Fruit fly (Drosophila melanogaster) whole organism, embryonic: ENCODE data around the gene Cip4.
A peak's percentile ranks its signal among the peaks of the same experiment; 100 is the strongest.

Experiments used
- Abd-B ChIP-seq: fragments of 200-800 bp; sonication (Bioruptor generic); optimal IDR thresholded peaks from 2 replicates; lab custom pipeline; 2018; ENCODE audit warnings: missing biosample characterization, mild to moderate bottlenecking, missing genetic modification characterization, moderate library complexity
- Ada2b ChIP-seq: fragments of 200-800 bp; sonication (Bioruptor generic); IDR thresholded peaks from 2 replicates; pipeline ENCODE4 v1.3.6; 2022; ENCODE audit warnings: missing biosample characterization, missing genetic modification characterization
- Adf1 ChIP-seq: fragments of 200-800 bp; sonication (Bioruptor generic); IDR thresholded peaks from 2 replicates; pipeline ENCODE4 v1.3.6; 2022; ENCODE audit warnings: missing biosample characterization, missing genetic modification characterization
- Asciz ChIP-seq: fragments of 200-800 bp; sonication (Bioruptor generic); optimal IDR thresholded peaks from 2 replicates; lab custom pipeline; 2017; ENCODE audit warnings: missing biosample characterization, mild to moderate bottlenecking, missing genetic modification characterization, missing genetic modification reagents
- Atf-2 ChIP-seq: fragments of 200-800 bp; sonication (Bioruptor generic); optimal IDR thresholded peaks from 2 replicates; lab custom pipeline; 2016; ENCODE audit warnings: missing biosample characterization, missing genetic modification characterization
- B-H2 ChIP-seq: fragments of 200-800 bp; sonication (Bioruptor generic); optimal IDR thresholded peaks from 2 replicates; lab custom pipeline; 2018; ENCODE audit warnings: missing biosample characterization, mild to moderate bottlenecking, missing genetic modification characterization
- CG11504 ChIP-seq: fragments of 200-800 bp; sonication (Bioruptor generic); optimal IDR thresholded peaks from 3 replicates; lab custom pipeline; 2019; ENCODE audit warnings: missing biosample characterization, mild to moderate bottlenecking, missing genetic modification characterization, moderate library complexity
- CG11696 ChIP-seq: fragments of 200-800 bp; sonication (Bioruptor generic); IDR thresholded peaks from 2 replicates; pipeline ENCODE4 v1.3.6; 2022; ENCODE audit warnings: missing biosample characterization, missing genetic modification characterization
- CG11723 ChIP-seq: fragments of 200-800 bp; sonication (Bioruptor generic); optimal IDR thresholded peaks from 2 replicates; lab custom pipeline; 2017; ENCODE audit warnings: missing biosample characterization, mild to moderate bottlenecking, missing genetic modification characterization
- CG12299 ChIP-seq: fragments of 200-800 bp; sonication (Bioruptor generic); optimal IDR thresholded peaks from 2 replicates; lab custom pipeline; 2018; ENCODE audit warnings: missing biosample characterization, mild to moderate bottlenecking, missing genetic modification characterization
- CG17612 ChIP-seq: fragments of 200-800 bp; sonication (Bioruptor generic); IDR thresholded peaks from 2 replicates; pipeline ENCODE4 v1.3.6; 2022; ENCODE audit warnings: missing biosample characterization, missing genetic modification characterization
- CG1792 ChIP-seq: fragments of 200-800 bp; sonication (Bioruptor generic); optimal IDR thresholded peaks from 2 replicates; lab custom pipeline; 2016; ENCODE audit warnings: missing biosample characterization, missing genetic modification characterization
- CG18599 ChIP-seq: fragments of 200-800 bp; sonication (Bioruptor generic); optimal IDR thresholded peaks from 3 replicates; lab custom pipeline; 2017; ENCODE audit warnings: missing biosample characterization, missing genetic modification characterization, mild to moderate bottlenecking, moderate library complexity, missing genetic modification reagents
- CG18764 ChIP-seq: fragments of 200-800 bp; sonication (Bioruptor generic); optimal IDR thresholded peaks from 3 replicates; lab custom pipeline; 2016; ENCODE audit warnings: missing biosample characterization, missing genetic modification characterization
- CG32532 ChIP-seq: fragments of 200-800 bp; sonication (Bioruptor generic); IDR thresholded peaks from 2 replicates; pipeline ENCODE4 v1.3.6; 2022; ENCODE audit warnings: missing biosample characterization, missing genetic modification characterization
- CG4404 ChIP-seq: fragments of 200-800 bp; sonication (Bioruptor generic); IDR thresholded peaks from 2 replicates; pipeline ENCODE4 v1.3.6; 2022; ENCODE audit warnings: missing biosample characterization, missing genetic modification characterization
- CG6654 ChIP-seq: fragments of 200-800 bp; sonication (Bioruptor generic); optimal IDR thresholded peaks from 2 replicates; lab custom pipeline; 2017; ENCODE audit warnings: missing biosample characterization, mild to moderate bottlenecking, missing genetic modification characterization
- CG7928 ChIP-seq: fragments of 200-800 bp; sonication (Bioruptor generic); optimal IDR thresholded peaks from 2 replicates; lab custom pipeline; 2017; ENCODE audit warnings: missing biosample characterization, mild to moderate bottlenecking, missing genetic modification characterization
- Dfd ChIP-seq, 2 experiments: fragments of >200 bp; optimal IDR thresholded peaks; 2 replicates each; lab custom pipeline; 2017; ENCODE audit warnings: missing biosample characterization in 2 of 2, missing genetic modification characterization in 2 of 2
- E2f1 ChIP-seq: fragments of 200-800 bp; sonication (Bioruptor generic); IDR thresholded peaks from 2 replicates; pipeline ENCODE4 v1.3.6; 2022; ENCODE audit warnings: missing biosample characterization, missing genetic modification characterization
- Gsc ChIP-seq: fragments of 200-800 bp; sonication (Bioruptor generic); IDR thresholded peaks from 2 replicates; pipeline ENCODE4 v1.3.6; 2022; ENCODE audit warnings: missing biosample characterization, missing genetic modification characterization
- Hr39 ChIP-seq: fragments of >200 bp; optimal IDR thresholded peaks from 2 replicates; lab custom pipeline; 2017
- Lhr ChIP-seq: fragments of 200-800 bp; sonication (Bioruptor generic); optimal IDR thresholded peaks from 3 replicates; lab custom pipeline; 2017; ENCODE audit warnings: mild to moderate bottlenecking, missing biosample characterization, missing genetic modification reagents, missing genetic modification characterization
- Mes4 ChIP-seq: fragments of 200-800 bp; sonication (Bioruptor generic); optimal IDR thresholded peaks from 2 replicates; lab custom pipeline; 2016; ENCODE audit warnings: missing biosample characterization, missing genetic modification characterization
- Ptx1 ChIP-seq: fragments of 200-800 bp; sonication (Bioruptor generic); IDR thresholded peaks from 2 replicates; pipeline ENCODE4 v1.3.6; 2022; ENCODE audit warnings: missing biosample characterization, missing genetic modification characterization
- Sox100B ChIP-seq: fragments of 200-800 bp; sonication (Bioruptor generic); optimal IDR thresholded peaks from 3 replicates; lab custom pipeline; 2018; ENCODE audit warnings: missing biosample characterization, mild to moderate bottlenecking, missing genetic modification characterization
- Trl ChIP-seq, 3 experiments: fragments of >200 bp in 2 of 3; fragments of 200-800 bp in 1 of 3; sonication (Bioruptor generic) in 1 of 3; optimal IDR thresholded peaks; 2 replicates in 1 of 3; 3 replicates in 2 of 3; lab custom pipeline; 2016 to 2017; ENCODE audit warnings: missing biosample characterization in 1 of 3, missing genetic modification characterization in 1 of 3
- Xrp1 ChIP-seq: fragments of 200-800 bp; sonication (Bioruptor generic); IDR thresholded peaks from 2 replicates; pipeline ENCODE4 v1.3.6; 2022; ENCODE audit warnings: missing biosample characterization, missing genetic modification characterization
- abd-A ChIP-seq: fragments of 200-800 bp; sonication (Bioruptor generic); optimal IDR thresholded peaks from 3 replicates; lab custom pipeline; 2019; ENCODE audit warnings: missing biosample characterization, mild to moderate bottlenecking, missing genetic modification characterization, moderate library complexity
- aop ChIP-seq: fragments of 200-800 bp; sonication (Bioruptor generic); IDR thresholded peaks from 2 replicates; pipeline ENCODE4 v1.3.6; 2022; ENCODE audit warnings: missing biosample characterization, missing genetic modification characterization
- az2 ChIP-seq: fragments of 200-800 bp; sonication (Bioruptor generic); optimal IDR thresholded peaks from 3 replicates; lab custom pipeline; 2016; ENCODE audit warnings: missing biosample characterization, missing genetic modification characterization
- cad ChIP-seq: fragments of >200 bp; optimal IDR thresholded peaks from 2 replicates; lab custom pipeline; 2017; ENCODE audit warnings: missing biosample characterization, missing genetic modification characterization
- cas ChIP-seq: fragments of 200-800 bp; sonication (Bioruptor generic); IDR thresholded peaks from 2 replicates; pipeline ENCODE4 v1.3.6; 2022; ENCODE audit warnings: missing biosample characterization, missing genetic modification characterization
- cato ChIP-seq: fragments of 200-800 bp; sonication (Bioruptor generic); optimal IDR thresholded peaks from 2 replicates; lab custom pipeline; 2016; ENCODE audit warnings: missing biosample characterization, missing genetic modification characterization, borderline replicate concordance
- croc ChIP-seq: fragments of 200-800 bp; sonication (Bioruptor generic); conservative IDR thresholded peaks from 3 replicates; pipeline ENCODE4 v1.3.6; 2022; ENCODE audit warnings: missing biosample characterization, missing genetic modification characterization
- danr ChIP-seq: fragments of 200-800 bp; sonication (Bioruptor generic); IDR thresholded peaks from 2 replicates; pipeline ENCODE4 v1.3.6; 2022; ENCODE audit warnings: missing biosample characterization, missing genetic modification characterization
- dm ChIP-seq: fragments of 200-800 bp; sonication (Bioruptor generic); optimal IDR thresholded peaks from 3 replicates; lab custom pipeline; 2016; ENCODE audit warnings: missing biosample characterization, missing genetic modification characterization
- dmrt11E ChIP-seq: fragments of 200-800 bp; sonication (Bioruptor generic); optimal IDR thresholded peaks from 3 replicates; lab custom pipeline; 2018; ENCODE audit warnings: missing biosample characterization, mild to moderate bottlenecking, missing genetic modification characterization, moderate library complexity
- esg ChIP-seq: fragments of 200-800 bp; sonication (Bioruptor generic); conservative IDR thresholded peaks from 2 replicates; pipeline ENCODE4 v1.3.6; 2022; ENCODE audit warnings: missing biosample characterization, missing genetic modification characterization
- gcm ChIP-seq: fragments of 200-800 bp; sonication (Bioruptor generic); optimal IDR thresholded peaks from 2 replicates; lab custom pipeline; 2019; ENCODE audit warnings: missing biosample characterization, mild to moderate bottlenecking, missing genetic modification characterization, moderate library complexity
- hkb ChIP-seq, 2 experiments: fragments of 200-800 bp in 1 of 2; fragments of >200 bp in 1 of 2; sonication (Bioruptor generic) in 1 of 2; IDR thresholded peaks in 1 of 2; optimal IDR thresholded peaks in 1 of 2; 2 replicates each; pipeline versions ENCODE4 v1.3.6 to Lab custom; 2017 to 2022; ENCODE audit warnings: missing biosample characterization in 1 of 2, missing genetic modification characterization in 1 of 2
- inv ChIP-seq: fragments of 200-800 bp; sonication (Bioruptor generic); IDR thresholded peaks from 2 replicates; pipeline ENCODE4 v1.3.6; 2022; ENCODE audit warnings: missing biosample characterization, missing genetic modification characterization; ENCODE audit not compliant: partially characterized antibody
- mam ChIP-seq: fragments of 200-800 bp; sonication (Bioruptor generic); optimal IDR thresholded peaks from 3 replicates; lab custom pipeline; 2016; ENCODE audit warnings: missing biosample characterization, missing genetic modification characterization
- mld ChIP-seq: fragments of 200-800 bp; sonication (Bioruptor generic); IDR thresholded peaks from 3 replicates; pipeline ENCODE4 v1.3.6; 2022; ENCODE audit warnings: missing biosample characterization, missing genetic modification characterization; ENCODE audit not compliant: partially characterized antibody
- peb ChIP-seq: fragments of 200-800 bp; sonication (Bioruptor generic); IDR thresholded peaks from 2 replicates; pipeline ENCODE4 v1.3.6; 2022; ENCODE audit warnings: missing biosample characterization, missing genetic modification characterization
- ranshi ChIP-seq: fragments of 200-800 bp; sonication (Bioruptor generic); IDR thresholded peaks from 2 replicates; pipeline ENCODE4 v1.3.6; 2022; ENCODE audit warnings: missing biosample characterization, missing genetic modification characterization
- sqz ChIP-seq: fragments of 200-800 bp; sonication (Bioruptor generic); optimal IDR thresholded peaks from 3 replicates; lab custom pipeline; 2018; ENCODE audit warnings: missing biosample characterization, mild to moderate bottlenecking, missing genetic modification characterization
- trem ChIP-seq: fragments of 200-800 bp; optimal IDR thresholded peaks from 3 replicates; lab custom pipeline; 2019; ENCODE audit warnings: missing biosample characterization, mild to moderate bottlenecking, missing genetic modification characterization, moderate library complexity
- wdn ChIP-seq: fragments of 200-800 bp; sonication (Bioruptor generic); IDR thresholded peaks from 2 replicates; pipeline ENCODE4 v1.3.6; 2022; ENCODE audit warnings: missing biosample characterization, missing genetic modification characterization
- zfh1 ChIP-seq: fragments of 200-800 bp; sonication (Bioruptor generic); IDR thresholded peaks from 3 replicates; pipeline ENCODE4 v1.3.6; 2022; ENCODE audit warnings: missing biosample characterization, missing genetic modification characterization

Gene Cip4

dm6 chr3L:4406653-4407257 lies 42.9 kb upstream of the Cip4 start, which contains the start of gene TP53INP (continued):
- peak; percentile 57; the same call in 1 of the 2 replicates for TF ChIP-seq danr (GFP tag; lab: Robert Waterston, UW)
- TF ChIP-seq Trl (optimal IDR thresholded peaks at IDR 0.05; lab: Kevin White, UChicago), result peak; percentile 52 to 59
- peak; percentile 75 for TF ChIP-seq Trl (GFP tag; optimal IDR thresholded peaks at IDR 0.05; lab: Kevin White, UChicago)
- peak; percentile 91 for TF ChIP-seq dmrt11E (tag; lab: Kevin White, UChicago)
- TF ChIP-seq CG7928 (GFP tag; lab: Kevin White, UChicago), result peak; percentile 31
- TF ChIP-seq CG11723 (GFP tag; lab: Kevin White, UChicago), result peak; percentile 80
- peak; percentile 70 for TF ChIP-seq Mes4 (GFP tag; lab: Kevin White, UChicago)
- peak; percentile 93 for TF ChIP-seq Sox100B
- TF ChIP-seq dm (GFP tag; lab: Kevin White, UChicago), result peak; percentile 63
- peak; percentile 81 for TF ChIP-seq Ptx1 (GFP tag; lab: Robert Waterston, UW)
- TF ChIP-seq cas, result no peak
- peak; percentile 90 for TF ChIP-seq gcm
- TF ChIP-seq aop, result 0 out of 2 replicates have a peak, but pooled peaks have one; percentile 5
- peak; percentile 91 for TF ChIP-seq az2 (GFP tag; lab: Kevin White, UChicago)
- TF ChIP-seq inv, result no peak
- TF ChIP-seq wdn (GFP tag; lab: Robert Waterston, UW), result no peak
- TF ChIP-seq Lhr (GFP tag; lab: Kevin White, UChicago), result peak; percentile 64
- peak; percentile 65 for TF ChIP-seq cato (GFP tag; lab: Kevin White, UChicago)
- no peak for TF ChIP-seq abd-A
- peak; percentile 69 for TF ChIP-seq CG1792 (GFP tag; lab: Kevin White, UChicago)
- TF ChIP-seq CG12299 (tag; lab: Kevin White, UChicago), result peak; percentile 83
- peak; percentile 92 for TF ChIP-seq CG18599 (GFP tag; lab: Kevin White, UChicago)
- no peak for TF ChIP-seq Gsc (GFP tag; lab: Robert Waterston, UW)
- TF ChIP-seq CG11504 (tag; lab: Kevin White, UChicago), result peak; percentile 93
- TF ChIP-seq Hr39 (lab: Kevin White, UChicago), result no peak
- TF ChIP-seq CG32532 (GFP tag; lab: Robert Waterston, UW), result peak; percentile 74
- TF ChIP-seq peb (GFP tag; lab: Robert Waterston, UW), result peak; percentile 64
- peak; percentile 72 for TF ChIP-seq trem (tag; lab: Kevin White, UChicago)
- TF ChIP-seq CG18764, result peak; percentile 74
- peak; percentile 50 for TF ChIP-seq mam (GFP tag; lab: Kevin White, UChicago)
- no peak for TF ChIP-seq Dfd (GFP tag; optimal IDR thresholded peaks at IDR 0.05; lab: Kevin White, UChicago)
- peak; percentile 76 for TF ChIP-seq sqz (GFP tag; lab: Kevin White, UChicago)
- TF ChIP-seq ranshi (GFP tag; lab: Robert Waterston, UW), result peak; percentile 67
- 0 out of 2 replicates have a peak, but pooled peaks have one; percentile 21 for TF ChIP-seq CG11696 (GFP tag; lab: Robert Waterston, UW)
- peak; percentile 83 for TF ChIP-seq esg
- peak; percentile 70 for TF ChIP-seq E2f1
- TF ChIP-seq B-H2, result peak; percentile 55
- TF ChIP-seq Ada2b (GFP tag; lab: Robert Waterston, UW), result 0 out of 2 replicates have a peak, but pooled peaks have one; percentile 41
- TF ChIP-seq CG6654 (GFP tag; lab: Kevin White, UChicago), result peak; percentile 62
- peak; percentile 60; the same call in 2 of the 3 replicates for TF ChIP-seq zfh1 (GFP tag; lab: Robert Waterston, UW)
- peak; percentile 88 for TF ChIP-seq Abd-B (GFP tag; lab: Kevin White, UChicago)
- TF ChIP-seq croc (GFP tag; lab: Robert Waterston, UW), result peak; percentile 75
- peak; percentile 81 for TF ChIP-seq Asciz (GFP tag; lab: Kevin White, UChicago)
- no peak for TF ChIP-seq cad (GFP tag; lab: Kevin White, UChicago)
- no peak for TF ChIP-seq mld (GFP tag; lab: Robert Waterston, UW)
- TF ChIP-seq hkb (optimal IDR thresholded peaks at IDR 0.05; lab: Kevin White, UChicago), result no peak
- TF ChIP-seq hkb (GFP tag; IDR thresholded peaks at IDR 0.05; lab: Robert Waterston, UW), result peak; percentile 86
- TF ChIP-seq Atf-2, result peak; percentile 68
- TF ChIP-seq Xrp1 (GFP tag; lab: Robert Waterston, UW), result peak; percentile 84
- TF ChIP-seq CG17612 (GFP tag; lab: Robert Waterston, UW), result no peak
- TF ChIP-seq Adf1 (GFP tag; lab: Robert Waterston, UW), result peak; percentile 28; the same call in 1 of the 2 replicates
- TF ChIP-seq CG4404, result peak; percentile 69
